Fruit fly (Drosophila melanogaster): Measurements from ENCODE around the gene lft.
A peak's percentile ranks its signal among the peaks of the same experiment; 100 is the strongest.

The lft gene

dm6 chr2L:10381890-10382450 lies 17.7 kb downstream of the lft start, which contains the start of gene CG5096 (continued):
- TF ChIP-seq gsb (GFP tag; IDR thresholded peaks at IDR 0.05) (peak; percentile 84), Gug (GFP tag; IDR thresholded peaks at IDR 0.05) (no peak), schlank (tag; optimal IDR thresholded peaks at IDR 0.05) (peak; percentile 84), CG13424 (tag; optimal IDR thresholded peaks at IDR 0.05) (peak; percentile 93), ro (GFP tag; IDR thresholded peaks at IDR 0.05) (peak; percentile 39; the same call in 1 of the 2 replicates), CG2199 (GFP tag; IDR thresholded peaks at IDR 0.05) (peak; percentile 70; the same call in 1 of the 3 replicates), CG11695 (GFP tag; IDR thresholded peaks at IDR 0.05) (peak; percentile 93), trh (GFP tag; optimal IDR thresholded peaks at IDR 0.05) (peak; percentile 51), CG12104 (GFP tag; optimal IDR thresholded peaks at IDR 0.05) (peak; percentile 66), CG3281 (GFP tag; optimal IDR thresholded peaks at IDR 0.05) (peak; percentile 92), hbn (GFP tag; IDR thresholded peaks at IDR 0.05; ENCODE audit: partially characterized antibody) (no peak), zfh1 (GFP tag; IDR thresholded peaks at IDR 0.05) (peak; percentile 87), hb (GFP tag; IDR thresholded peaks at IDR 0.05; ENCODE audit: partially characterized antibody) (no peak), dmrt99B (tag; optimal IDR thresholded peaks at IDR 0.05) (peak; percentile 92), CG17568 (GFP tag; optimal IDR thresholded peaks at IDR 0.05) (peak; percentile 86), bbx (GFP tag; IDR thresholded peaks at IDR 0.05; ENCODE audit: partially characterized antibody) (no peak), br (optimal IDR thresholded peaks at IDR 0.05) (no peak), Bgb (GFP tag; IDR thresholded peaks at IDR 0.05; ENCODE audit: partially characterized antibody) (no peak), CG4424 (GFP tag; optimal IDR thresholded peaks at IDR 0.05) (peak; percentile 74), Scr (GFP tag; IDR thresholded peaks at IDR 0.05; ENCODE audit: partially characterized antibody) (no peak), onecut (GFP tag; IDR thresholded peaks at IDR 0.05) (peak; percentile 81), Six4 (GFP tag; optimal IDR thresholded peaks at IDR 0.05) (peak; percentile 68), cas (GFP tag; IDR thresholded peaks at IDR 0.05) (peak; percentile 76; the same call in 1 of the 2 replicates), Xbp1 (GFP tag; optimal IDR thresholded peaks at IDR 0.05) (peak; percentile 78), CG9932 (GFP tag; IDR thresholded peaks at IDR 0.05) (peak; percentile 81), CG1233 (GFP tag; optimal IDR thresholded peaks at IDR 0.05) (peak; percentile 84), shn (GFP tag; optimal IDR thresholded peaks at IDR 0.05) (peak; percentile 18), CG7745 (tag; optimal IDR thresholded peaks at IDR 0.05) (no peak), CG2129 (GFP tag; IDR thresholded peaks at IDR 0.05; ENCODE audit: partially characterized antibody) (no peak), CG7271 (tag; optimal IDR thresholded peaks at IDR 0.05) (no peak), nom (GFP tag; optimal IDR thresholded peaks at IDR 0.05) (no peak), CG31388 (GFP tag; optimal IDR thresholded peaks at IDR 0.05) (peak; percentile 21), gt (GFP tag; IDR thresholded peaks at IDR 0.05) (no peak), al (GFP tag; IDR thresholded peaks at IDR 0.05) (peak; percentile 78), CG12236 (GFP tag; optimal IDR thresholded peaks at IDR 0.05) (peak; percentile 49), CG2678 (tag; optimal IDR thresholded peaks at IDR 0.05) (peak; percentile 97), sr (GFP tag; IDR thresholded peaks at IDR 0.05) (no peak; the same call in 2 of the 3 replicates), CG17912 (GFP tag; optimal IDR thresholded peaks at IDR 0.05) (peak; percentile 43), sqz (GFP tag; optimal IDR thresholded peaks at IDR 0.05) (peak; percentile 61), ERR (GFP tag; optimal IDR thresholded peaks at IDR 0.05) (peak; percentile 77), kah (GFP tag; optimal IDR thresholded peaks at IDR 0.05) (peak; percentile 67), sd (tag; optimal IDR thresholded peaks at IDR 0.05) (peak; percentile 91), Chrac-16 (GFP tag; optimal IDR thresholded peaks at IDR 0.05) (peak; percentile 58), Hmx (GFP tag; optimal IDR thresholded peaks at IDR 0.05) (peak; percentile 69), Myb (GFP tag; optimal IDR thresholded peaks at IDR 0.05) (peak; percentile 68), lola (GFP tag; optimal IDR thresholded peaks at IDR 0.05) (peak in 1 of 3 experiments; percentile 58), gro (GFP tag; optimal IDR thresholded peaks at IDR 0.05) (peak; percentile 90), Dbx (GFP tag; IDR thresholded peaks at IDR 0.05) (peak; percentile 94), cwo (GFP tag; optimal IDR thresholded peaks at IDR 0.05) (peak; percentile 92), CG6765 (GFP tag; optimal IDR thresholded peaks at IDR 0.05) (peak; percentile 83)

Data from whole organism, embryonic.